Fruit fly (Drosophila melanogaster): ENCODE results near the gene pb.

Gene pb

dm6 chr3R:6665117-6665654, 76.7 kb downstream of the pb start (continued):
- no peak for TF ChIP-seq Fer1 (GFP tag; optimal IDR thresholded peaks at IDR 0.05)
- no peak for TF ChIP-seq CG10366 (GFP tag; IDR thresholded peaks at IDR 0.05)
- TF ChIP-seq psq (GFP tag; optimal IDR thresholded peaks at IDR 0.05) = no peak
- no peak for TF ChIP-seq CG16779 (GFP tag; IDR thresholded peaks at IDR 0.05)
- TF ChIP-seq CG11560 (tag; IDR thresholded peaks at IDR 0.05) = no peak
- no peak for TF ChIP-seq danr (GFP tag; IDR thresholded peaks at IDR 0.05)
- TF ChIP-seq ham (GFP tag; IDR thresholded peaks at IDR 0.05) = no peak
- no peak for TF ChIP-seq sr (GFP tag; IDR thresholded peaks at IDR 0.05)
- no peak for TF ChIP-seq abd-A (tag; optimal IDR thresholded peaks at IDR 0.05)
- no peak for TF ChIP-seq CG30403 (GFP tag; optimal IDR thresholded peaks at IDR 0.05)
- no peak for TF ChIP-seq croc (GFP tag; conservative IDR thresholded peaks at IDR 0.05)
- TF ChIP-seq nmo (GFP tag; optimal IDR thresholded peaks at IDR 0.05) = no peak
- no peak for TF ChIP-seq CG17829 (tag; optimal IDR thresholded peaks at IDR 0.05)
- no peak for TF ChIP-seq CG3163 (GFP tag; optimal IDR thresholded peaks at IDR 0.05)
- TF ChIP-seq Spps (tag; optimal IDR thresholded peaks at IDR 0.05) = no peak
- no peak for TF ChIP-seq CG17802 (tag; optimal IDR thresholded peaks at IDR 0.05)
- TF ChIP-seq amos (GFP tag; IDR thresholded peaks at IDR 0.05; ENCODE audit: partially characterized antibody) = no peak
- no peak for TF ChIP-seq B-H1 (GFP tag; IDR thresholded peaks at IDR 0.05)
- peak; percentile 3 for TF ChIP-seq Jarid2 (GFP tag; optimal IDR thresholded peaks at IDR 0.05)
- TF ChIP-seq CG13287 (GFP tag; IDR thresholded peaks at IDR 0.05; ENCODE audit: partially characterized antibody) = no peak
- TF ChIP-seq cas (GFP tag; IDR thresholded peaks at IDR 0.05) = 0 out of 2 replicates have a peak, but pooled peaks have one; percentile 6
- no peak for TF ChIP-seq eyg (GFP tag; optimal IDR thresholded peaks at IDR 0.05)
- TF ChIP-seq GATAe (GFP tag; conservative IDR thresholded peaks at IDR 0.05) = no peak
- TF ChIP-seq slp2 (GFP tag; optimal IDR thresholded peaks at IDR 0.05) = no peak
- TF ChIP-seq schlank (tag; optimal IDR thresholded peaks at IDR 0.05) = no peak
- TF ChIP-seq CG30020 (tag; optimal IDR thresholded peaks at IDR 0.05) = no peak
- TF ChIP-seq CG12769 (tag; optimal IDR thresholded peaks at IDR 0.05) = peak; percentile 37
- no peak for TF ChIP-seq Dref (GFP tag; IDR thresholded peaks at IDR 0.05)
- TF ChIP-seq zen2 (GFP tag; IDR thresholded peaks at IDR 0.05; ENCODE audit: partially characterized antibody) = no peak
- peak; percentile 57 for TF ChIP-seq org-1 (GFP tag; optimal IDR thresholded peaks at IDR 0.05)
- no peak for TF ChIP-seq CG4282 (GFP tag; optimal IDR thresholded peaks at IDR 0.05)
- TF ChIP-seq Rx (GFP tag; IDR thresholded peaks at IDR 0.05) = no peak
- no peak for TF ChIP-seq E2f2 (GFP tag; IDR thresholded peaks at IDR 0.05)
- TF ChIP-seq luna (GFP tag; optimal IDR thresholded peaks at IDR 0.05) = no peak
- TF ChIP-seq CG1832 (GFP tag; optimal IDR thresholded peaks at IDR 0.05) = no peak
- no peak for TF ChIP-seq HmgD (GFP tag; optimal IDR thresholded peaks at IDR 0.05)
- TF ChIP-seq br (optimal IDR thresholded peaks at IDR 0.05) = no peak
- no peak for TF ChIP-seq chinmo (GFP tag; IDR thresholded peaks at IDR 0.05; ENCODE audit: partially characterized antibody)
- no peak for TF ChIP-seq CG10654 (GFP tag; optimal IDR thresholded peaks at IDR 0.05)
- no peak for TF ChIP-seq Dll (GFP tag; IDR thresholded peaks at IDR 0.05; ENCODE audit: partially characterized antibody)
- TF ChIP-seq CG12071 (GFP tag; optimal IDR thresholded peaks at IDR 0.05) = no peak
- no peak for TF ChIP-seq CG7372 (GFP tag; IDR thresholded peaks at IDR 0.05)
- TF ChIP-seq CG1602 (GFP tag; optimal IDR thresholded peaks at IDR 0.05) = no peak
- peak; percentile 15 for TF ChIP-seq CG15011 (GFP tag; optimal IDR thresholded peaks at IDR 0.05)
- peak; percentile 45 for TF ChIP-seq CG17186 (GFP tag; optimal IDR thresholded peaks at IDR 0.05)
- TF ChIP-seq cato (GFP tag; optimal IDR thresholded peaks at IDR 0.05; ENCODE audit: borderline replicate concordance) = no peak
- peak; percentile 31 for TF ChIP-seq CG14710 (tag; optimal IDR thresholded peaks at IDR 0.05)
- TF ChIP-seq C15 (GFP tag; IDR thresholded peaks at IDR 0.05) = no peak
- no peak for TF ChIP-seq pb (GFP tag; optimal IDR thresholded peaks at IDR 0.05)
- no peak for TF ChIP-seq ERR (GFP tag; optimal IDR thresholded peaks at IDR 0.05)
- TF ChIP-seq CG11398 (GFP tag; optimal IDR thresholded peaks at IDR 0.05) = no peak
- TF ChIP-seq CG6854 (GFP tag; optimal IDR thresholded peaks at IDR 0.05) = no peak

Measured in whole organism, embryonic.